Worm (Caenorhabditis elegans) whole organism, mixed stage, embryonic: ENCODE results near the gene cyp-14A2.

ENCODE experiments used
- blmp-1 ChIP-seq: fragments of 150-350 bp; optimal IDR thresholded peaks from 2 replicates; lab custom pipeline; 2014; ENCODE audit warnings: missing biosample characterization, missing genetic modification characterization
- ces-1 ChIP-seq: fragments of 150-350 bp; optimal IDR thresholded peaks from 2 replicates; lab custom pipeline; 2014; ENCODE audit warnings: missing biosample characterization, missing genetic modification reagents, missing genetic modification characterization
- elt-1 ChIP-seq: sonication (generic microtip); optimal IDR thresholded peaks from 2 replicates; lab custom pipeline; 2017; ENCODE audit warnings: missing genetic modification characterization, mild to moderate bottlenecking, missing compliant biosample characterization, antibody characterized with exemption, moderate library complexity, borderline replicate concordance; ENCODE audit not compliant: insufficient read depth
- lin-32 ChIP-seq: fragments of 200-800 bp; sonication (Bioruptor generic); optimal IDR thresholded peaks from 2 replicates; lab custom pipeline; 2018; ENCODE audit warnings: mild to moderate bottlenecking, missing genetic modification characterization, missing compliant biosample characterization
- mep-1 ChIP-seq: fragments of 150-350 bp; optimal IDR thresholded peaks from 2 replicates; lab custom pipeline; 2017; ENCODE audit warnings: missing biosample characterization, missing genetic modification reagents, missing genetic modification characterization, inconsistent platforms
- nhr-12 ChIP-seq: fragments of 150-350 bp; optimal IDR thresholded peaks from 2 replicates; lab custom pipeline; 2014; ENCODE audit warnings: missing biosample characterization, missing genetic modification characterization
- nhr-237 ChIP-seq: fragments of 150-350 bp; optimal IDR thresholded peaks from 2 replicates; lab custom pipeline; 2014; ENCODE audit warnings: missing biosample characterization, missing genetic modification characterization
- snpc-4 ChIP-seq: fragments of 150-350 bp; optimal IDR thresholded peaks from 2 replicates; lab custom pipeline; 2014; ENCODE audit warnings: missing biosample characterization, missing genetic modification characterization
- unc-120 ChIP-seq: sonication (generic microtip); optimal IDR thresholded peaks from 2 replicates; lab custom pipeline; 2017; ENCODE audit warnings: missing genetic modification characterization, missing compliant biosample characterization; ENCODE audit not compliant: poor library complexity, severe bottlenecking
- unc-39 ChIP-seq: fragments of 150-350 bp; optimal IDR thresholded peaks from 2 replicates; lab custom pipeline; 2014; ENCODE audit warnings: missing biosample characterization, missing genetic modification characterization
- unc-62 ChIP-seq: fragments of 150-350 bp; optimal IDR thresholded peaks from 2 replicates; lab custom pipeline; 2014; ENCODE audit warnings: missing biosample characterization, missing genetic modification reagents, missing genetic modification characterization
- zip-8 ChIP-seq: fragments of 150-350 bp; optimal IDR thresholded peaks from 2 replicates; lab custom pipeline; 2014; ENCODE audit warnings: missing biosample characterization, missing genetic modification characterization
- ztf-11 ChIP-seq: fragments of 150-350 bp; optimal IDR thresholded peaks from 2 replicates; lab custom pipeline; 2014; ENCODE audit warnings: missing biosample characterization, missing genetic modification characterization

- TF ChIP-seq blmp-1 (tag; lab: Kevin White, UChicago) (no peak), lin-32 (no peak), ztf-11 (tag; lab: Kevin White, UChicago) (no peak), zip-8 (tag; lab: Kevin White, UChicago) (no peak), snpc-4 (no peak), elt-1 (no peak), unc-120 (tag; lab: Kevin White, UChicago) (no peak), unc-62 (GFP tag; lab: Kevin White, UChicago) (no peak), nhr-237 (no peak), nhr-12 (tag; lab: Kevin White, UChicago) (no peak), unc-39 (tag; lab: Kevin White, UChicago) (no peak), mep-1 (tag; lab: Kevin White, UChicago) (no peak), ces-1 (GFP tag; lab: Kevin White, UChicago) (no peak)
Observed at ce11 chrX:13245090-13245489, 24.4 kb downstream of the cyp-14A2 start, which contains the start of gene hpl-1.
